Fruit fly (Drosophila melanogaster): ENCODE data around the gene wit.

Gene wit

DNA sequence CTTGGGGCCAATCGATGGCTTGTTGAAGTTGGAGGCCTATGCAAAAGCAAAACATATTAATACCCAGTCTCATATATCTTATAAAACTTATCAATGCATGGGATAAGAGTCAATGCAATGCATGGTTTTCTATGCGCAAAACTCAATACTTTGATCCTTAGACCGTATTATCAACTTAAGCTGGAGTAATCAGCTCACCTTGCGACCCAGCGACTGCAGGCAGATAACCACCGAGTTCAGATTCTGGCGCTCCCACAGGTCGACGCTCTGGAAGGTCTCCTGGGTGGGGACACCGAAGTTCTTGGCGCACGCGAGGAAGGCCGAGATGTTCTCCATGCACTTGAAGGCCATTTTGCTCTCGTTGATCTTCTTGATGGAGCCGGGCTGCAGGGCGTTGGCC is 43.6 kb upstream of the wit start:
- TF ChIP-seq lola (GFP tag; optimal IDR thresholded peaks at IDR 0.05) (no peak), Dif (GFP tag; optimal IDR thresholded peaks at IDR 0.05; ENCODE audit: partially characterized antibody) (no peak), tai (GFP tag; optimal IDR thresholded peaks at IDR 0.05) (no peak), OdsH (GFP tag; optimal IDR thresholded peaks at IDR 0.05) (no peak), Abd-B (GFP tag; optimal IDR thresholded peaks at IDR 0.05) (no peak), dmrt93B (GFP tag; optimal IDR thresholded peaks at IDR 0.05) (no peak), usp (GFP tag; optimal IDR thresholded peaks at IDR 0.05) (no peak), br (GFP tag; optimal IDR thresholded peaks at IDR 0.05) (no peak), psq (GFP tag; optimal IDR thresholded peaks at IDR 0.05) (no peak)

dm6 chr3L:4113998-4114397 is 42.5 kb upstream of the wit start:
- TF ChIP-seq Hr83 (GFP tag; optimal IDR thresholded peaks at IDR 0.05; ENCODE audit: poor library complexity, severe bottlenecking) (no peak), Hr78 (GFP tag; optimal IDR thresholded peaks at IDR 0.05) (no peak), pan (optimal IDR thresholded peaks at IDR 0.05) (no peak), brk (GFP tag; optimal IDR thresholded peaks at IDR 0.05) (no peak), OdsH (GFP tag; optimal IDR thresholded peaks at IDR 0.05) (no peak), Jra (GFP tag; optimal IDR thresholded peaks at IDR 0.05) (no peak), Dfd (GFP tag; optimal IDR thresholded peaks at IDR 0.05) (no peak), Myc (optimal IDR thresholded peaks at IDR 0.05) (no peak)

- TF ChIP-seq N (GFP tag; optimal IDR thresholded peaks at IDR 0.05) (no peak), foxo (GFP tag; optimal IDR thresholded peaks at IDR 0.05) (no peak), h (GFP tag; optimal IDR thresholded peaks at IDR 0.05) (no peak), Jra (GFP tag; optimal IDR thresholded peaks at IDR 0.05) (no peak), OdsH (GFP tag; optimal IDR thresholded peaks at IDR 0.05) (no peak), brk (GFP tag; optimal IDR thresholded peaks at IDR 0.05) (no peak), GATAd (GFP tag; optimal IDR thresholded peaks at IDR 0.05) (no peak), Myc (optimal IDR thresholded peaks at IDR 0.05) (no peak), Hr83 (GFP tag; optimal IDR thresholded peaks at IDR 0.05; ENCODE audit: poor library complexity, severe bottlenecking) (no peak), tai (GFP tag; optimal IDR thresholded peaks at IDR 0.05) (no peak), psq (GFP tag; optimal IDR thresholded peaks at IDR 0.05) (no peak), dsf (GFP tag; optimal IDR thresholded peaks at IDR 0.05; ENCODE audit: borderline replicate concordance) (no peak), Hr78 (GFP tag; optimal IDR thresholded peaks at IDR 0.05) (no peak), Mio (GFP tag; optimal IDR thresholded peaks at IDR 0.05) (no peak), woc (GFP tag; optimal IDR thresholded peaks at IDR 0.05) (no peak)
These were observed 38.7 kb upstream of the wit start for dm6 chr3L:4110212-4110611.

dm6 chr3L:4108844-4109494 is 37.5 kb upstream of the wit start:
- TF ChIP-seq h (GFP tag; optimal IDR thresholded peaks at IDR 0.05) (peak; percentile 46), Jra (GFP tag; optimal IDR thresholded peaks at IDR 0.05) (peak; percentile 21), dmrt93B (GFP tag; optimal IDR thresholded peaks at IDR 0.05) (peak; percentile 2), HLH106 (tag; optimal IDR thresholded peaks at IDR 0.05) (peak; percentile 28), psq (GFP tag; optimal IDR thresholded peaks at IDR 0.05) (peak; percentile 27), sv (GFP tag; optimal IDR thresholded peaks at IDR 0.05) (peak; percentile 67), br (GFP tag; optimal IDR thresholded peaks at IDR 0.05) (peak; percentile 44), foxo (GFP tag; optimal IDR thresholded peaks at IDR 0.05) (peak in 1 of 2 experiments; percentile 27), pan (optimal IDR thresholded peaks at IDR 0.05) (no peak), fru (GFP tag; optimal IDR thresholded peaks at IDR 0.05) (peak; percentile 59), Hnf4 (GFP tag; optimal IDR thresholded peaks at IDR 0.05) (no peak), woc (GFP tag; optimal IDR thresholded peaks at IDR 0.05) (peak; percentile 28), Sp1 (GFP tag; optimal IDR thresholded peaks at IDR 0.05) (peak; percentile 26), Myc (optimal IDR thresholded peaks at IDR 0.05) (no peak), Rel (GFP tag; optimal IDR thresholded peaks at IDR 0.05) (no peak), Rel (tag; optimal IDR thresholded peaks at IDR 0.05) (no peak), rgr (GFP tag; optimal IDR thresholded peaks at IDR 0.05) (peak; percentile 36), ey (GFP tag; optimal IDR thresholded peaks at IDR 0.05) (peak; percentile 29)

Data from whole organism, wandering third instar larva.